Worm (Caenorhabditis elegans): ENCODE results near the gene C05D2.8.
A peak's percentile ranks its signal among the peaks of the same experiment; 100 is the strongest.

The C05D2.8 gene

DNA sequence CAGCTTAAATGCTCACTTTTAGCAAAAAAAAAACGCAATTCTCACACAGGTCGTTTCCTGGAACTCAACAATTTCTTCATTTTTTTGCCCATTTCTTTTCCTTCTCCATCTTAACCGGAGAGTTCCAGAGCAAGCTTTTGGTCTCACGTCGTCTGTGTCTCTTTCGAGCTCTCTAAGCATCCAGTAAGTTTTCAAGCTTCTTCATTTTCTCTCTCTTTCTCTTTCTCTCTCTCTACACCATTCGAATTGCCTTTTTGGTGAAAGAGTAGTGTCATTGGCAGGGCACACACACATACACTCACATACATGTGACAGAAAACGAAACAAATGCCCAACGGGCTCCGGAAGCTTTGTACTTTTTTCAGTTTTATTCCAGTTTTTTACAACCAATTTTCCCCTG, 29.7 kb upstream of the C05D2.8 start:
- no peak for TF ChIP-seq daf-16 (GFP tag; optimal IDR thresholded peaks at IDR 0.05)
- TF ChIP-seq daf-16 (tag; optimal IDR thresholded peaks at IDR 0.05): no peak
- TF ChIP-seq ceh-32 (tag; optimal IDR thresholded peaks at IDR 0.05; ENCODE audit: poor library complexity): no peak
- no peak for TF ChIP-seq zfp-2 (tag; optimal IDR thresholded peaks at IDR 0.05)
- TF ChIP-seq F44E2.7 (GFP tag; IDR thresholded peaks at IDR 0.05): no peak
- peak; percentile 44 for TF ChIP-seq mep-1 (tag; optimal IDR thresholded peaks at IDR 0.05)
- TF ChIP-seq spr-3 (GFP tag; optimal IDR thresholded peaks at IDR 0.05): no peak
- no peak for TF ChIP-seq mxl-3 (GFP tag; optimal IDR thresholded peaks at IDR 0.05)
- peak; percentile 1 for TF ChIP-seq fkh-10 (GFP tag; optimal IDR thresholded peaks at IDR 0.05)
- TF ChIP-seq dve-1 (tag; optimal IDR thresholded peaks at IDR 0.05; ENCODE audit: insufficient read depth): peak; percentile 10
- no peak for TF ChIP-seq arid-1 (GFP tag; conservative IDR thresholded peaks at IDR 0.05)
- peak; percentile 23 for TF ChIP-seq mes-2 (tag; optimal IDR thresholded peaks at IDR 0.05; ENCODE audit: poor library complexity, severe bottlenecking)
- no peak for TF ChIP-seq lin-15B (tag; optimal IDR thresholded peaks at IDR 0.05)
- TF ChIP-seq ceh-44 (GFP tag; IDR thresholded peaks at IDR 0.05): no peak
- no peak for TF ChIP-seq Y48G9A.11 (GFP tag; IDR thresholded peaks at IDR 0.05)
- no peak for TF ChIP-seq set-16 (GFP tag; IDR thresholded peaks at IDR 0.05)
- no peak for TF ChIP-seq cey-2 (tag; optimal IDR thresholded peaks at IDR 0.05; ENCODE audit: borderline replicate concordance, insufficient read depth)
- no peak for TF ChIP-seq ceh-28 (tag; optimal IDR thresholded peaks at IDR 0.05)
- TF ChIP-seq spr-1 (tag; optimal IDR thresholded peaks at IDR 0.05): no peak
- no peak for TF ChIP-seq madf-5 (GFP tag; IDR thresholded peaks at IDR 0.05)
- TF ChIP-seq madf-9 (GFP tag; conservative IDR thresholded peaks at IDR 0.05): no peak
- no peak for TF ChIP-seq mdt-29 (GFP tag; IDR thresholded peaks at IDR 0.05)
- no peak for TF ChIP-seq nhr-77 (tag; optimal IDR thresholded peaks at IDR 0.05)
- TF ChIP-seq lim-7 (GFP tag; IDR thresholded peaks at IDR 0.05): no peak
- TF ChIP-seq lsy-2 (tag; optimal IDR thresholded peaks at IDR 0.05): peak in 1 of 2 experiments; percentile 61
- no peak for TF ChIP-seq skn-1 (tag; optimal IDR thresholded peaks at IDR 0.05)
- TF ChIP-seq lin-39 (tag; optimal IDR thresholded peaks at IDR 0.05): no peak
- no peak for TF ChIP-seq daf-19 (GFP tag; conservative IDR thresholded peaks at IDR 0.05)
- no peak for TF ChIP-seq R02D3.7 (tag; optimal IDR thresholded peaks at IDR 0.05)
- TF ChIP-seq daf-12 (tag; optimal IDR thresholded peaks at IDR 0.05): no peak
- peak; percentile 7 for TF ChIP-seq F37D6.2 (tag; optimal IDR thresholded peaks at IDR 0.05)
- no peak for TF ChIP-seq lin-38 (GFP tag; IDR thresholded peaks at IDR 0.05)
- no peak for TF ChIP-seq gei-8 (GFP tag; optimal IDR thresholded peaks at IDR 0.05)
- no peak for TF ChIP-seq nhr-111 (GFP tag; optimal IDR thresholded peaks at IDR 0.05)
- TF ChIP-seq nhr-11 (tag; optimal IDR thresholded peaks at IDR 0.05): peak; percentile 66
- TF ChIP-seq ctbp-1 (GFP tag; IDR thresholded peaks at IDR 0.05): 0 out of 2 replicates have a peak, but pooled peaks have one; percentile 22
- no peak for TF ChIP-seq pqm-1 (tag; optimal IDR thresholded peaks at IDR 0.05)
- TF ChIP-seq mxl-2 (GFP tag; conservative IDR thresholded peaks at IDR 0.05): no peak
- TF ChIP-seq T26A8.4 (GFP tag; IDR thresholded peaks at IDR 0.05): no peak
- TF ChIP-seq hlh-30 (tag; optimal IDR thresholded peaks at IDR 0.05; ENCODE audit: insufficient read depth): peak; percentile 71
- TF ChIP-seq F26F4.8 (GFP tag; conservative IDR thresholded peaks at IDR 0.05): no peak
- peak in 1 of 2 experiments; percentile 60 for TF ChIP-seq mdl-1 (tag; optimal IDR thresholded peaks at IDR 0.05)
- TF ChIP-seq nhr-10 (tag; optimal IDR thresholded peaks at IDR 0.05): no peak
- 0 out of 2 replicates have a peak, but pooled peaks have one; percentile 48 for TF ChIP-seq hmg-1.1 (GFP tag; IDR thresholded peaks at IDR 0.05)
- peak in 1 of 2 experiments; percentile 47 for TF ChIP-seq unc-62 (GFP tag; optimal IDR thresholded peaks at IDR 0.05 in 1 of 2)
- no peak for TF ChIP-seq unc-62 (tag; optimal IDR thresholded peaks at IDR 0.05)
- no peak for TF ChIP-seq dmd-8 (GFP tag; IDR thresholded peaks at IDR 0.05)
- TF ChIP-seq nhr-237 (tag; optimal IDR thresholded peaks at IDR 0.05): no peak
- no peak for TF ChIP-seq ztf-11 (tag; optimal IDR thresholded peaks at IDR 0.05)
- no peak for TF ChIP-seq F49E8.2 (tag; optimal IDR thresholded peaks at IDR 0.05; ENCODE audit: borderline replicate concordance)
- TF ChIP-seq sdz-12 (GFP tag; optimal IDR thresholded peaks at IDR 0.05): no peak
- TF ChIP-seq hlh-11 (tag; optimal IDR thresholded peaks at IDR 0.05): no peak

Measured in whole organism, L4 larva.